Fruit fly (Drosophila melanogaster) whole organism: ENCODE results near the gene Ppn.

Source experiments
- CG8478 ChIP-seq: fragments of >200 bp; optimal IDR thresholded peaks from 2 replicates; lab custom pipeline; 2018; ENCODE audit warnings: inconsistent platforms
- Dll ChIP-seq: fragments of >200 bp; optimal IDR thresholded peaks from 2 replicates; lab custom pipeline; 2017
- EcR ChIP-seq, 2 experiments: fragments of >200 bp; optimal IDR thresholded peaks; 2 replicates each; lab custom pipeline; 2017; ENCODE audit warnings: missing biosample characterization in 2 of 2, missing genetic modification characterization in 2 of 2, missing genetic modification reagents in 2 of 2
- pan ChIP-seq: fragments of >200 bp; optimal IDR thresholded peaks from 2 replicates; lab custom pipeline; 2017
- psq ChIP-seq: fragments of >200 bp; optimal IDR thresholded peaks from 2 replicates; lab custom pipeline; 2017
- usp ChIP-seq: fragments of >200 bp; optimal IDR thresholded peaks from 2 replicates; lab custom pipeline; 2017; ENCODE audit warnings: missing biosample characterization, missing genetic modification characterization, mixed read lengths

The Ppn gene

DNA sequence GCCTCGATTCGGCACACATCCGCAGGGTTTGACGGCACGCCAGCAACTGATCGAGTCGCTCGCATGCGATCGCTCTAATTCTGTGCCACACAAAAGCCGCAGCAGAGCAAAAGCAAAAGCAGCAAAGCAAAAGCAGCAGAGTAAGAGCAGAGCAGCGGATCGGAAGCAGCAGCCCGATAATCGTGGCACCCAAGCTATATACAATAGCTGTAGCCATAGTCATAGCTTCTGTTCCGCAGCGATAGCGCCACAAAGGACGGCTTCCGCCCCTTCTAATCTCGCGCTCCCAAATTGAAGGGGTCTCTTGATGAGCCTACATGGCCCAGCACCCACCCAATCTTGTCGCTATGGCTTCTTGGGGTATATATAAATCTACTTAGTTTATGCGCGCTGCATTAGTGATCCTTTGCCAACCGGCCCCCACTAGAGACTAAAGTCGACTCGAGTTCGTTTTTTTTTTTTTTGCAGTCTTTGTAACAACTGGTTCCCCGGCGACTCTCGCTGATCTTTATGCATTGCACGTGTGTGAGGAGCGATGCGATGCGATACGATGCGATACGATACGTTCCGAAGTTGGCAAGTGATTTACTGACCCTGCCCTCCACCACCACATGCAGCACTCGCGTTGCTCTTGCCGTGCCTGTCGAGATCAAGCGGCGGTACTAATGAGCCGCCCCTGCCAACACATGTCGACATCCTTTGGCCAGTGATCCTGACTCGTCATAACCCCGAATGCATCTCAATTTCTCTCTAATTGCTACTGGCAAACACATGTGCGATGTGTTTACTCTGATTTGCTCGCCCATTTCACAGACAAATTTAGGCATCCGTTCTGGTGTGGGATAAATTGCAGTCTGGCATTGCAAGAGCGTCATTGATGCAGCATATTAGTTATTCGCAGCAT, at the start of gene Ppn:
Gene Ppn, minus strand, starts transcription at position 51 of the 904 bp plus-strand sequence.
- TF ChIP-seq pan (lab: Kevin White, UChicago) = no peak
- no peak for TF ChIP-seq CG8478 (lab: Kevin White, UChicago)
- no peak for TF ChIP-seq Dll (lab: Kevin White, UChicago)
- no peak for TF ChIP-seq EcR (GFP tag; optimal IDR thresholded peaks at IDR 0.05; lab: Kevin White, UChicago)
- TF ChIP-seq usp (GFP tag; lab: Kevin White, UChicago) = no peak
- no peak for TF ChIP-seq psq (lab: Kevin White, UChicago)

- TF ChIP-seq EcR (GFP tag; optimal IDR thresholded peaks at IDR 0.05; lab: Kevin White, UChicago) (no peak), usp (GFP tag; lab: Kevin White, UChicago) (no peak), Dll (lab: Kevin White, UChicago) (no peak), CG8478 (lab: Kevin White, UChicago) (no peak), pan (lab: Kevin White, UChicago) (no peak), psq (lab: Kevin White, UChicago) (no peak)
Observed at dm6 chr3R:28588395-28589050, 48.4 kb upstream of the Ppn start.

DNA sequence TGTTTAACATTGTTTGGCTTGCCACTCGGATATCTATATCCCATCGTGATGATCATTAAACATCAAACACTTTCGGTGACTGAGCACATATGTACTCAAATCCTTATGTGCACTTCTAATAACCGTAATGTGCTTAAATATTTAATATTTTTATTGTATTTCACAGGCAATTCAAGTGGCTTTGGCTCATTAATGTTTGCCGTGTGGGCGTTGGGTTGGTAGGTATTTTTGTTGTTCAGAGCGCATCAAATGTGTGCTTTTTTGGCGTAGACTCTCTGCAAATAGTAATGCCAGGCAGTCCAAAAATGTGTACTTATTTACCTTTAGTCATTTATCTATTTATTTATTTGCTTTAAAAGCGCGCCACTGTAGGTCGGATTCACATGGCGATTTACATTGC, 46.8 kb upstream of the Ppn start:
- TF ChIP-seq usp (GFP tag; lab: Kevin White, UChicago) = no peak
- no peak for TF ChIP-seq CG8478 (lab: Kevin White, UChicago)
- no peak for TF ChIP-seq pan (lab: Kevin White, UChicago)
- TF ChIP-seq EcR (GFP tag; optimal IDR thresholded peaks at IDR 0.05; lab: Kevin White, UChicago) = no peak
- no peak for TF ChIP-seq psq (lab: Kevin White, UChicago)
- no peak for TF ChIP-seq Dll (lab: Kevin White, UChicago)

dm6 chr3R:28586224-28586623, 46.1 kb upstream of the Ppn start:
- TF ChIP-seq CG8478 (lab: Kevin White, UChicago) (no peak), Dll (lab: Kevin White, UChicago) (no peak), EcR (GFP tag; optimal IDR thresholded peaks at IDR 0.05; lab: Kevin White, UChicago) (no peak), usp (GFP tag; lab: Kevin White, UChicago) (no peak), pan (lab: Kevin White, UChicago) (no peak), psq (lab: Kevin White, UChicago) (no peak)

DNA sequence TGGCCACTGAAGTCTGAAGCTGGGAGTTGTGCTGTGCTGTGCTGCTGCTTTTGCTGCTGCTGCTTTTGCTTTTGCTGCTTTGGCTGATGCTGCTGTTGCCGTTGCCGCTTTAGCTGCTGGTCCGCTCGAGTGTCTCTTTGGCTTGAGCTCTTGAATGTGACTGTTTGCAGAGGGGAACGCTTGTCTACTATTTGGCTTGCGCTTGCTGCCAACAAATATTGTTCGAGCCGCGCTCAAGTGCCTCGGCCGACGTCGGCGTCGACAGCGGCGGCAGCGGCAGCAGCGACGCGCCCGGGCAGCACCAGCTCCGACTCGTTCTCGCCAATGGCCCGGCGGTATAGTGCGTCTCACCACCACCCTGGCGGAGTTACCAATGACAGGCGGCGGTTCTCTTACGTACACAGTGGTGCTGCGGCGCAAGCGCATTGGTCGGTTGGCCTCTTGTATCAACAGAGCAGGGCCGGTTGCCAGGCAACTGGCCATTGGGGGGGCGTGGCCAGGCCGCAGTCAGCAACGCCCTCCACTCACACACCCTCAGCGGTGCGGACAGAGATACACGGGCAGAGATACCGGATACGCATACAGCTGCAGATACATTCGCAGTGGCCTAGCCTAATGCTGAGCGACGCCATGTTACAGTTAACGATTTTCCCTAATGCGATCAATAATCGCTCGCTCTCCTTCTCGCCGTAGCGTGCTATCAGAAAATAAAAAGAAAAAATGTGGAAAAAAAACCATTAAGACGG, 45.1 kb upstream of the Ppn start, which contains the start of gene fkh:
Gene fkh, minus strand, starts transcription at position 189 of the 746 bp plus-strand sequence.
- TF ChIP-seq usp (GFP tag; lab: Kevin White, UChicago) (no peak), EcR (GFP tag; optimal IDR thresholded peaks at IDR 0.05; lab: Kevin White, UChicago) (no peak), CG8478 (lab: Kevin White, UChicago) (no peak), Dll (lab: Kevin White, UChicago) (no peak), pan (lab: Kevin White, UChicago) (no peak), psq (lab: Kevin White, UChicago) (no peak)

dm6 chr3R:28584237-28584834, 44.2 kb upstream of the Ppn start:
- TF ChIP-seq psq (lab: Kevin White, UChicago) (no peak), pan (lab: Kevin White, UChicago) (no peak), EcR (GFP tag; optimal IDR thresholded peaks at IDR 0.05; lab: Kevin White, UChicago) (no peak), usp (GFP tag; lab: Kevin White, UChicago) (no peak), Dll (lab: Kevin White, UChicago) (no peak), CG8478 (lab: Kevin White, UChicago) (no peak)

DNA sequence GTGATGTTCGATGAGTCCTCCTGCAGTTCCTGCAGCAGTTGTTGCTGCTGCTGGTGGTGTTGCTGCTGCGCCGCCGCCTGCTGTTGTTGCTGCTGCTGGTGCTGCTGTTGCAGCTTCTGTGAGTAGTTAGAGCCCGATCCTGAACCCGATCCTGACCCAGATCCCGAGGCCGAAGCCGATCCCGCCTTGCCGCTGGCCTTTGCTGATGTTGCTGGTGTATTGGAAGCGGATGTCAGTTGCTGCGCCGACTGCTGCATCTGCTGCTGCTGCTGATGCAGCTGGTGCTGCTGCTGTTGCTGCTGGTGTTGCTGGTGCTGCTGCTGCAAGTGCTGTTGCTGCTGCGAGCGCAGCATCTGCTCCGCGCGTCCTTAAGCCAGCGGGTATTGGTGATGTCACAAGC, 42.5 kb upstream of the Ppn start:
- no peak for TF ChIP-seq psq (lab: Kevin White, UChicago)
- no peak for TF ChIP-seq CG8478 (lab: Kevin White, UChicago)
- TF ChIP-seq EcR (GFP tag; optimal IDR thresholded peaks at IDR 0.05; lab: Kevin White, UChicago) = no peak
- TF ChIP-seq usp (GFP tag; lab: Kevin White, UChicago) = no peak
- TF ChIP-seq Dll (lab: Kevin White, UChicago) = no peak
- TF ChIP-seq pan (lab: Kevin White, UChicago) = no peak

DNA sequence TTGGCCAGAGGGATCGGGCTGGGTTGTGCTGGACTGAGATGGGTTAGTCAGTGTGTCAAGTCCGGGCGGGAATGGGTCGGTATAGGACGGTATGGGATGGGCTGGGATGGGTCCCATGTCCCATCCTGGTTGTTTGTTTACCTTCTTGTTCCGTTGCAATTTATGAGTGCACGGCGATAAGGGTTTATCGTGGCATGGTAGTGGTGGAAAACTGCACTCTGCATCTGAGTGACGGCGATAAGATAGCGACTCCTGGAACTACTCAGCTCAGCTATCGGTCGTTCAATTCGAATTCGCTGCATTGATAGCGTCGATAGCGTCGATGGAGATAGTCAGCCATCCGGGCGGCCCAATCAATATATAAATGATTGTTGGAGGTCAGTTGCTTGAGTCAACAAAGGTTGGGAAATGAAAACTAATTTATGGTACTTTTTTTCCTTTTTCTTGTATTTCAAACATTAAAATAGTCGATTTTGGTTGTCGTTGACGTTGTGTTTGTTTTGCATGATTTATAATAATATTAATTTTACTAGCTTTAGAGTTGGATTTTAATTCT, 40.5 kb upstream of the Ppn start:
- TF ChIP-seq pan (lab: Kevin White, UChicago) = no peak
- TF ChIP-seq psq (lab: Kevin White, UChicago) = no peak
- no peak for TF ChIP-seq usp (GFP tag; lab: Kevin White, UChicago)
- TF ChIP-seq Dll (lab: Kevin White, UChicago) = no peak
- TF ChIP-seq EcR (GFP tag; optimal IDR thresholded peaks at IDR 0.05; lab: Kevin White, UChicago) = no peak
- no peak for TF ChIP-seq CG8478 (lab: Kevin White, UChicago)

- TF ChIP-seq CG8478 (lab: Kevin White, UChicago) (no peak), EcR (GFP tag; optimal IDR thresholded peaks at IDR 0.05; lab: Kevin White, UChicago) (no peak), pan (lab: Kevin White, UChicago) (no peak), usp (GFP tag; lab: Kevin White, UChicago) (no peak), psq (lab: Kevin White, UChicago) (no peak), Dll (lab: Kevin White, UChicago) (no peak)
Observed at dm6 chr3R:28580013-28580412, 39.9 kb upstream of the Ppn start.

dm6 chr3R:28579501-28579900, 39.4 kb upstream of the Ppn start:
- no peak for TF ChIP-seq Dll (lab: Kevin White, UChicago)
- TF ChIP-seq EcR (GFP tag; optimal IDR thresholded peaks at IDR 0.05; lab: Kevin White, UChicago) = no peak
- no peak for TF ChIP-seq pan (lab: Kevin White, UChicago)
- no peak for TF ChIP-seq usp (GFP tag; lab: Kevin White, UChicago)
- no peak for TF ChIP-seq psq (lab: Kevin White, UChicago)
- no peak for TF ChIP-seq CG8478 (lab: Kevin White, UChicago)
